Worm (Caenorhabditis elegans) whole organism, L1 larva: ENCODE data around the gene R03G8.3.

ENCODE experiments used
- blmp-1 ChIP-seq: fragments of 150-350 bp; optimal IDR thresholded peaks from 2 replicates; lab custom pipeline; 2014; ENCODE audit warnings: missing biosample characterization, missing genetic modification characterization
- ceh-82 ChIP-seq, 3 experiments: fragments of 150-350 bp in 1 of 3; sonication (generic microtip) in 2 of 3; optimal IDR thresholded peaks; 2 replicates each; lab custom pipeline; 2014 to 2017; ENCODE audit warnings: missing biosample characterization in 3 of 3, missing genetic modification characterization in 3 of 3
- ces-1 ChIP-seq: fragments of 150-350 bp; optimal IDR thresholded peaks from 2 replicates; lab custom pipeline; 2014; ENCODE audit warnings: missing biosample characterization, missing genetic modification reagents, missing genetic modification characterization
- fos-1 ChIP-seq: fragments of 150-350 bp; optimal IDR thresholded peaks from 2 replicates; lab custom pipeline; 2014; ENCODE audit warnings: missing biosample characterization, missing genetic modification characterization
- lsy-2 ChIP-seq, 2 experiments: fragments of 150-350 bp; optimal IDR thresholded peaks; 2 replicates each; lab custom pipeline; 2014; ENCODE audit warnings: missing biosample characterization in 2 of 2, missing genetic modification characterization in 2 of 2
- mdl-1 ChIP-seq, 2 experiments: fragments of 150-350 bp; optimal IDR thresholded peaks; 2 replicates each; lab custom pipeline; 2014 to 2017; ENCODE audit warnings: missing biosample characterization in 2 of 2, missing genetic modification characterization in 2 of 2, inconsistent platforms in 1 of 2
- nhr-11 ChIP-seq: fragments of 150-350 bp; optimal IDR thresholded peaks from 2 replicates; lab custom pipeline; 2014; ENCODE audit warnings: missing biosample characterization, missing genetic modification characterization
- nhr-76 ChIP-seq: sonication (generic microtip); optimal IDR thresholded peaks from 2 replicates; lab custom pipeline; 2017; ENCODE audit warnings: missing biosample characterization, missing genetic modification characterization
- pag-3 ChIP-seq: sonication (generic microtip); optimal IDR thresholded peaks from 2 replicates; lab custom pipeline; 2017; ENCODE audit warnings: missing genetic modification characterization, mild to moderate bottlenecking, missing compliant biosample characterization, antibody characterized with exemption, borderline replicate concordance; ENCODE audit not compliant: insufficient read depth
- unc-86 ChIP-seq: sonication (generic microtip); optimal IDR thresholded peaks from 2 replicates; lab custom pipeline; 2016; ENCODE audit warnings: missing genetic modification characterization, missing compliant biosample characterization
- zag-1 ChIP-seq: fragments of 150-350 bp; optimal IDR thresholded peaks from 2 replicates; lab custom pipeline; 2014; ENCODE audit warnings: missing biosample characterization, missing genetic modification characterization
- ztf-11 ChIP-seq, 2 experiments: sonication (generic microtip); optimal IDR thresholded peaks; 2 replicates each; lab custom pipeline; 2016 to 2017; ENCODE audit warnings: missing genetic modification characterization in 2 of 2, missing biosample characterization in 1 of 2, missing compliant biosample characterization in 1 of 2
- ztf-4 ChIP-seq: fragments of 150-350 bp; optimal IDR thresholded peaks from 2 replicates; lab custom pipeline; 2014; ENCODE audit warnings: missing biosample characterization, missing genetic modification characterization

ce11 chrX:13062934-13063585, 27.7 kb upstream of the R03G8.3 start, which contains the start of gene K03A11.5:
- TF ChIP-seq mdl-1 (tag; optimal IDR thresholded peaks at IDR 0.05; lab: Kevin White, UChicago) = no peak
- no peak for TF ChIP-seq blmp-1 (tag; lab: Kevin White, UChicago)
- TF ChIP-seq unc-86 (tag; lab: Kevin White, UChicago) = no peak
- TF ChIP-seq zag-1 (tag; lab: Kevin White, UChicago) = no peak
- no peak for TF ChIP-seq pag-3 (tag; lab: Kevin White, UChicago)
- TF ChIP-seq ztf-11 (tag; optimal IDR thresholded peaks at IDR 0.05; lab: Kevin White, UChicago) = no peak
- no peak for TF ChIP-seq ceh-82 (tag; optimal IDR thresholded peaks at IDR 0.05; lab: Kevin White, UChicago)
- no peak for TF ChIP-seq nhr-11
- no peak for TF ChIP-seq fos-1 (tag; lab: Kevin White, UChicago)
- no peak for TF ChIP-seq nhr-76 (tag; lab: Kevin White, UChicago)
- TF ChIP-seq ztf-4 = no peak
- TF ChIP-seq lsy-2 (tag; optimal IDR thresholded peaks at IDR 0.05; lab: Kevin White, UChicago) = no peak
- no peak for TF ChIP-seq ces-1 (GFP tag; lab: Kevin White, UChicago)
